Worm (Caenorhabditis elegans): ENCODE results near the gene sre-1.

DNA sequence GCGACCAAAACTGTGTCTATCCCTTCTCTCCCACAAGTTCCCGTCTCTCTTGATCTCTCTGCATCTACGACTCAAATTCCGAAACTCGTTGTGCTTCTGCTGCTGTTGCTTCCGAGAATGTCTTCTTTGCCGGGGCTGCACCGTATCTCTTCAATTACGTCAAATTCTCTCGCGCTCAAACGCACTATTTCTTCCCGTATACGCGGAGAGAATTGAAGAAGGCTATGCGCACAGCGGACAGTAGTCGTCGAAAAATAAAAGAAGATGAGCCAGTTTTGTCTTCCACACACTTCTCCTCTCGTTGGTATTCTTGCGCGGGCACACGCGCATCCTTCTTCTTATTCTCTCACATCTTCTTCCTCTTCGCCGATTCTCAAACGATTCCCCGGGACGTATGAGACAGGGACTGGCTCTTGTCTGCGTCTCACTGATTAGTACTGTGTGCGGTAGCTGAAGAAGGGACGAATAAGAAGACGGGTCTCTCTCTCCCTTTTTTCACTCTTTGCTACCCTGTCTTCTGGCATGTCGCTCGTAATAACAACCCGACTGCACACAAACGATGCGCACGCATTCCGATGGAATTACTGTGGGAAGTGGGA lies 33.1 kb upstream of the sre-1 start:
- TF ChIP-seq ama-1 (optimal IDR thresholded peaks at IDR 0.05) = no peak
- no peak for TF ChIP-seq eor-1 (tag; optimal IDR thresholded peaks at IDR 0.05)
- no peak for TF ChIP-seq skn-1 (tag; optimal IDR thresholded peaks at IDR 0.05)
- no peak for TF ChIP-seq ceh-82 (tag; optimal IDR thresholded peaks at IDR 0.05)
- no peak for TF ChIP-seq sea-2 (GFP tag; optimal IDR thresholded peaks at IDR 0.05)
- no peak for TF ChIP-seq pha-4 (tag; optimal IDR thresholded peaks at IDR 0.05)
- TF ChIP-seq tbx-2 (tag; optimal IDR thresholded peaks at IDR 0.05) = no peak
- no peak for TF ChIP-seq R02D3.7 (tag; optimal IDR thresholded peaks at IDR 0.05)
- TF ChIP-seq ceh-28 (tag; optimal IDR thresholded peaks at IDR 0.05) = no peak
- TF ChIP-seq lin-15B (tag; optimal IDR thresholded peaks at IDR 0.05) = no peak
- no peak for TF ChIP-seq ztf-4 (tag; optimal IDR thresholded peaks at IDR 0.05)
- TF ChIP-seq aly-2 (tag; optimal IDR thresholded peaks at IDR 0.05) = no peak
- TF ChIP-seq unc-39 (tag; optimal IDR thresholded peaks at IDR 0.05) = no peak
- TF ChIP-seq fkh-10 (GFP tag; optimal IDR thresholded peaks at IDR 0.05) = no peak
